Fruit fly (Drosophila melanogaster) whole organism, embryonic: ENCODE data around the gene CG15912.

ENCODE experiments used
- Aef1 ChIP-seq: fragments of 200-800 bp; sonication (Bioruptor generic); IDR thresholded peaks from 3 replicates; pipeline ENCODE4 v1.3.6; 2022; ENCODE audit warnings: missing biosample characterization, missing genetic modification characterization
- B-H2 ChIP-seq: fragments of 200-800 bp; sonication (Bioruptor generic); optimal IDR thresholded peaks from 2 replicates; lab custom pipeline; 2018; ENCODE audit warnings: missing biosample characterization, mild to moderate bottlenecking, missing genetic modification characterization
- BtbVII ChIP-seq: fragments of 200-800 bp; sonication (Bioruptor generic); optimal IDR thresholded peaks from 3 replicates; lab custom pipeline; 2017; ENCODE audit warnings: missing biosample characterization, mild to moderate bottlenecking, missing genetic modification characterization
- CG10543 ChIP-seq: fragments of 200-800 bp; sonication (Bioruptor generic); optimal IDR thresholded peaks from 3 replicates; lab custom pipeline; 2017; ENCODE audit warnings: missing biosample characterization, mild to moderate bottlenecking, missing genetic modification characterization, moderate library complexity
- CG11085 ChIP-seq: fragments of 200-800 bp; sonication (Bioruptor generic); IDR thresholded peaks from 2 replicates; pipeline ENCODE4 v1.3.6; 2022; ENCODE audit warnings: missing biosample characterization, missing genetic modification characterization
- CG11695 ChIP-seq: fragments of 200-800 bp; sonication (Bioruptor generic); IDR thresholded peaks from 3 replicates; pipeline ENCODE4 v1.3.6; 2022; ENCODE audit warnings: missing biosample characterization, missing genetic modification characterization
- CG12071 ChIP-seq: fragments of 200-800 bp; sonication (Bioruptor generic); optimal IDR thresholded peaks from 3 replicates; lab custom pipeline; 2018; ENCODE audit warnings: missing biosample characterization, mild to moderate bottlenecking, missing genetic modification characterization
- CG12942 ChIP-seq: fragments of 200-800 bp; sonication (Bioruptor generic); optimal IDR thresholded peaks from 3 replicates; lab custom pipeline; 2016; ENCODE audit warnings: missing biosample characterization, missing genetic modification characterization
- CG13424 ChIP-seq: fragments of 200-800 bp; sonication (Bioruptor generic); optimal IDR thresholded peaks from 2 replicates; lab custom pipeline; 2019; ENCODE audit warnings: missing biosample characterization, mild to moderate bottlenecking, missing genetic modification characterization, moderate library complexity
- CG13624 ChIP-seq: fragments of 200-800 bp; sonication (Bioruptor generic); optimal IDR thresholded peaks from 2 replicates; lab custom pipeline; 2016; ENCODE audit warnings: missing biosample characterization, missing genetic modification characterization
- CG13894 ChIP-seq: fragments of 200-800 bp; sonication (Bioruptor generic); optimal IDR thresholded peaks from 3 replicates; lab custom pipeline; 2018; ENCODE audit warnings: missing biosample characterization, mild to moderate bottlenecking, missing genetic modification characterization, moderate library complexity
- CG14050 ChIP-seq: fragments of 200-800 bp; sonication (Bioruptor generic); IDR thresholded peaks from 3 replicates; pipeline ENCODE4 v1.3.6; 2022; ENCODE audit warnings: missing biosample characterization, missing genetic modification characterization
- CG14667 ChIP-seq: fragments of 200-800 bp; sonication (Bioruptor generic); IDR thresholded peaks from 2 replicates; pipeline ENCODE4 v1.3.6; 2022; ENCODE audit warnings: missing biosample characterization, missing genetic modification characterization
- CG14965 ChIP-seq: fragments of 200-800 bp; sonication (Bioruptor generic); optimal IDR thresholded peaks from 2 replicates; lab custom pipeline; 2016; ENCODE audit warnings: missing biosample characterization, missing genetic modification characterization, borderline replicate concordance
- CG15514 ChIP-seq: fragments of 200-800 bp; sonication (Bioruptor generic); optimal IDR thresholded peaks from 3 replicates; lab custom pipeline; 2017; ENCODE audit warnings: missing biosample characterization, missing genetic modification characterization, mild to moderate bottlenecking, moderate library complexity, missing genetic modification reagents
- CG16813 ChIP-seq: fragments of 200-800 bp; sonication (Bioruptor generic); IDR thresholded peaks from 3 replicates; pipeline ENCODE4 v1.3.6; 2022; ENCODE audit warnings: missing biosample characterization, missing genetic modification characterization; ENCODE audit not compliant: partially characterized antibody
- CG32532 ChIP-seq: fragments of 200-800 bp; sonication (Bioruptor generic); IDR thresholded peaks from 2 replicates; pipeline ENCODE4 v1.3.6; 2022; ENCODE audit warnings: missing biosample characterization, missing genetic modification characterization
- CG3838 ChIP-seq: fragments of 200-800 bp; sonication (Bioruptor generic); optimal IDR thresholded peaks from 3 replicates; lab custom pipeline; 2016; ENCODE audit warnings: missing biosample characterization, missing genetic modification characterization
- CG42726 ChIP-seq: fragments of 200-800 bp; sonication (Bioruptor generic); IDR thresholded peaks from 2 replicates; pipeline ENCODE4 v1.3.6; 2022; ENCODE audit warnings: missing biosample characterization, missing genetic modification characterization; ENCODE audit not compliant: partially characterized antibody
- CG7372 ChIP-seq: fragments of 200-800 bp; sonication (Bioruptor generic); IDR thresholded peaks from 2 replicates; pipeline ENCODE4 v1.3.6; 2022; ENCODE audit warnings: missing biosample characterization, missing genetic modification characterization
- CG7963 ChIP-seq: fragments of 200-800 bp; sonication (Bioruptor generic); IDR thresholded peaks from 3 replicates; pipeline ENCODE4 v1.3.6; 2022; ENCODE audit warnings: missing biosample characterization, missing genetic modification characterization; ENCODE audit not compliant: partially characterized antibody
- CG9797 ChIP-seq: fragments of 200-800 bp; sonication (Bioruptor generic); optimal IDR thresholded peaks from 3 replicates; lab custom pipeline; 2018; ENCODE audit warnings: missing biosample characterization, mild to moderate bottlenecking, missing genetic modification characterization
- CG9932 ChIP-seq: fragments of 200-800 bp; sonication (Bioruptor generic); IDR thresholded peaks from 2 replicates; pipeline ENCODE4 v1.3.6; 2022; ENCODE audit warnings: missing biosample characterization, missing genetic modification characterization
- CHES-1-like ChIP-seq: fragments of 200-800 bp; sonication (Bioruptor generic); optimal IDR thresholded peaks from 2 replicates; lab custom pipeline; 2016; ENCODE audit warnings: missing biosample characterization, missing genetic modification characterization
- Dbx ChIP-seq: fragments of 200-800 bp; sonication (Bioruptor generic); IDR thresholded peaks from 3 replicates; pipeline ENCODE4 v1.3.6; 2022; ENCODE audit warnings: missing biosample characterization, missing genetic modification characterization
- Dip2 ChIP-seq: fragments of 200-800 bp; sonication (Bioruptor generic); IDR thresholded peaks from 2 replicates; pipeline ENCODE4 v1.3.6; 2022; ENCODE audit warnings: missing biosample characterization, missing genetic modification characterization
- E2f2 ChIP-seq: fragments of 200-800 bp; sonication (Bioruptor generic); IDR thresholded peaks from 2 replicates; pipeline ENCODE4 v1.3.6; 2022; ENCODE audit warnings: missing biosample characterization, missing genetic modification characterization
- ERR ChIP-seq: fragments of 200-800 bp; sonication (Bioruptor generic); optimal IDR thresholded peaks from 2 replicates; lab custom pipeline; 2016; ENCODE audit warnings: missing biosample characterization, missing genetic modification characterization
- Fer2 ChIP-seq: fragments of 200-800 bp; sonication (Bioruptor generic); optimal IDR thresholded peaks from 2 replicates; lab custom pipeline; 2018; ENCODE audit warnings: missing biosample characterization, mild to moderate bottlenecking, missing genetic modification characterization, moderate library complexity
- Hmr ChIP-seq: fragments of 200-800 bp; sonication (Bioruptor generic); optimal IDR thresholded peaks from 3 replicates; lab custom pipeline; 2017; ENCODE audit warnings: mild to moderate bottlenecking, missing biosample characterization, missing genetic modification reagents, missing genetic modification characterization
- Hr3 ChIP-seq: fragments of 200-800 bp; sonication (Bioruptor generic); optimal IDR thresholded peaks from 3 replicates; lab custom pipeline; 2016; ENCODE audit warnings: missing biosample characterization, missing genetic modification characterization
- Lpt ChIP-seq: fragments of >200 bp; optimal IDR thresholded peaks from 2 replicates; lab custom pipeline; 2018; ENCODE audit warnings: missing biosample characterization, missing genetic modification characterization
- NK7.1 ChIP-seq: fragments of 200-800 bp; sonication (Bioruptor generic); optimal IDR thresholded peaks from 3 replicates; lab custom pipeline; 2016; ENCODE audit warnings: missing biosample characterization, missing genetic modification characterization
- Nf-YB ChIP-seq: fragments of 200-800 bp; sonication (Bioruptor generic); optimal IDR thresholded peaks from 3 replicates; lab custom pipeline; 2019; ENCODE audit warnings: missing biosample characterization, mild to moderate bottlenecking, missing genetic modification characterization, moderate library complexity
- Xrp1 ChIP-seq: fragments of 200-800 bp; sonication (Bioruptor generic); IDR thresholded peaks from 2 replicates; pipeline ENCODE4 v1.3.6; 2022; ENCODE audit warnings: missing biosample characterization, missing genetic modification characterization
- aop ChIP-seq: fragments of 200-800 bp; sonication (Bioruptor generic); IDR thresholded peaks from 2 replicates; pipeline ENCODE4 v1.3.6; 2022; ENCODE audit warnings: missing biosample characterization, missing genetic modification characterization
- bowl ChIP-seq: fragments of 200-800 bp; sonication (Bioruptor generic); IDR thresholded peaks from 2 replicates; pipeline ENCODE4 v1.3.6; 2022; ENCODE audit warnings: missing biosample characterization, missing genetic modification characterization
- chm ChIP-seq: fragments of 200-800 bp; sonication (Bioruptor generic); IDR thresholded peaks from 2 replicates; pipeline ENCODE4 v1.3.6; 2022; ENCODE audit warnings: missing biosample characterization, missing genetic modification characterization
- gsb ChIP-seq: fragments of 200-800 bp; sonication (Bioruptor generic); IDR thresholded peaks from 2 replicates; pipeline ENCODE4 v1.3.6; 2022; ENCODE audit warnings: missing biosample characterization, missing genetic modification characterization
- her ChIP-seq: fragments of 200-800 bp; sonication (Bioruptor generic); optimal IDR thresholded peaks from 2 replicates; lab custom pipeline; 2016; ENCODE audit warnings: missing biosample characterization, missing genetic modification characterization
- knrl ChIP-seq: fragments of 200-800 bp; sonication (Bioruptor generic); IDR thresholded peaks from 3 replicates; pipeline ENCODE4 v1.3.6; 2022; ENCODE audit warnings: missing biosample characterization, missing genetic modification characterization; ENCODE audit not compliant: partially characterized antibody
- mirr ChIP-seq: fragments of 200-800 bp; sonication (Bioruptor generic); optimal IDR thresholded peaks from 3 replicates; lab custom pipeline; 2018; ENCODE audit warnings: missing biosample characterization, mild to moderate bottlenecking, missing genetic modification characterization
- odd ChIP-seq: fragments of 200-800 bp; sonication (Bioruptor generic); optimal IDR thresholded peaks from 2 replicates; lab custom pipeline; 2017; ENCODE audit warnings: missing biosample characterization, mild to moderate bottlenecking, missing genetic modification characterization
- pho ChIP-seq: fragments of 200-800 bp; sonication (Bioruptor generic); optimal IDR thresholded peaks from 2 replicates; lab custom pipeline; 2016; ENCODE audit warnings: missing biosample characterization, missing genetic modification characterization
- pzg ChIP-seq: fragments of 200-800 bp; sonication (Bioruptor generic); optimal IDR thresholded peaks from 3 replicates; lab custom pipeline; 2018; ENCODE audit warnings: missing biosample characterization, mild to moderate bottlenecking, missing genetic modification characterization, moderate library complexity
- repo ChIP-seq: fragments of 200-800 bp; sonication (Bioruptor generic); optimal IDR thresholded peaks from 2 replicates; lab custom pipeline; 2016; ENCODE audit warnings: missing biosample characterization, missing genetic modification characterization
- run ChIP-seq: fragments of 200-800 bp; sonication (Bioruptor generic); optimal IDR thresholded peaks from 3 replicates; lab custom pipeline; 2018; ENCODE audit warnings: missing biosample characterization, mild to moderate bottlenecking, missing genetic modification characterization
- tgo ChIP-seq: fragments of 200-800 bp; sonication (Bioruptor generic); IDR thresholded peaks from 3 replicates; pipeline ENCODE4 v1.3.6; 2022; ENCODE audit warnings: missing biosample characterization, missing genetic modification characterization
- tin ChIP-seq: fragments of 200-800 bp; sonication (Bioruptor generic); optimal IDR thresholded peaks from 3 replicates; lab custom pipeline; 2016; ENCODE audit warnings: missing biosample characterization, missing genetic modification characterization
- tio ChIP-seq: fragments of 200-800 bp; sonication (Bioruptor generic); optimal IDR thresholded peaks from 2 replicates; lab custom pipeline; 2017; ENCODE audit warnings: missing biosample characterization, missing genetic modification characterization, inconsistent platforms

Gene CG15912

DNA sequence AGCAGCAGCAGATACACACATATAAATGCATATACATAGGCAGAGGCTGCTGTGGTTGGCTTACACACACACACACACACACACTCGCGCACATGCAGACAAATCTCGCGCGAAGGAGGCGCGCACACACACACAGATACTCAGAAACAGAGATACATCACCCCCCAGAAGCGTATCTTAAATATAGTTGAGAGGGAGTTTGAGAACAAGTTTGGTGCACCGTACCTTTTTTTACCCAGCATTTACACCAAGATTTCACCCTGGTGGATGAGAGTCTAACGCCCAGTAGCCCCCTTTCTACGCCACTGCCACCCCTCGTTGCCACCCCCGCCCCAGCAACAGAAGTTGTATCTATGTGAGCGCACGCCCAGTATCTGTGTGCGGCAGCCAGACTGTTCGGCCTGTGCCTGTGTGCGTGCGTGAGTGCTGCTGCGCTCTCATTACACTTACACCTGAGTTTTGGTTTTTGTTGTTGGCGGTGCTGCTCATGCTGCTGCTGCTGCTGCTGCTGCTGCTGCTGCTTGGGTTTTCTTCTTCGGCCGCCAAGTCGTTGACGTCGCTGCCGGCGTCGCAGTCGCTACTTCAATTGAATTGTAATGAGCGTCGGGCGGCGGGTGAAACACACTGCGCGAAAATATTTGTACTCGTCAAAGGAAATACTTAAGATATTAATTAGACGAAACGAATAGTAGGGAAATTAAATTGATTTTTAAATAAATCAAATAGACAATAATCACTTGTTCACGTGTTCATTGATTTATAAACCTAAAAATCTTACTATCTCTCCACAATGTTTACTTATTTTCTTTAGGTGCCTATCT, 41.3 kb downstream of the CG15912 start (continued):
- TF ChIP-seq E2f2 (GFP tag; lab: Robert Waterston, UW) (peak; percentile 64), chm (GFP tag; lab: Robert Waterston, UW) (peak; percentile 95), run (tag; lab: Kevin White, UChicago) (no peak), CG13424 (tag; lab: Kevin White, UChicago) (peak; percentile 81), Hr3 (GFP tag; lab: Kevin White, UChicago) (peak; percentile 79), CG14050 (GFP tag; lab: Robert Waterston, UW) (peak; percentile 89), CG42726 (GFP tag; lab: Robert Waterston, UW) (no peak), Fer2 (peak; percentile 10), Xrp1 (GFP tag; lab: Robert Waterston, UW) (peak; percentile 92), pho (no peak), CG9797 (GFP tag; lab: Kevin White, UChicago) (peak; percentile 8), her (peak; percentile 48), CG12942 (GFP tag; lab: Kevin White, UChicago) (peak; percentile 83), CG12071 (GFP tag; lab: Kevin White, UChicago) (peak; percentile 69), Lpt (GFP tag; lab: Kevin White, UChicago) (no peak), mirr (GFP tag; lab: Kevin White, UChicago) (peak; percentile 28), CG13624 (no peak), Nf-YB (GFP tag; lab: Kevin White, UChicago) (peak; percentile 96), tio (GFP tag; lab: Kevin White, UChicago) (peak; percentile 52), CG16813 (GFP tag; lab: Robert Waterston, UW) (no peak), Aef1 (peak; percentile 89), ERR (peak; percentile 21), CG14667 (GFP tag; lab: Robert Waterston, UW) (peak; percentile 92), Hmr (GFP tag; lab: Kevin White, UChicago) (peak; percentile 82), CG11085 (GFP tag; lab: Robert Waterston, UW) (peak; percentile 78), CG7963 (no peak), CG15514 (GFP tag; lab: Kevin White, UChicago) (peak; percentile 60), CG13894 (tag; lab: Kevin White, UChicago) (peak; percentile 31), B-H2 (GFP tag; lab: Kevin White, UChicago) (no peak), odd (GFP tag; lab: Kevin White, UChicago) (peak; percentile 33), CG32532 (GFP tag; lab: Robert Waterston, UW) (peak; percentile 92), gsb (GFP tag; lab: Robert Waterston, UW) (peak; percentile 45; the same call in 1 of the 2 replicates), CG9932 (GFP tag; lab: Robert Waterston, UW) (peak; percentile 81), CG11695 (peak; percentile 85), repo (GFP tag; lab: Kevin White, UChicago) (no peak), aop (GFP tag; lab: Robert Waterston, UW) (peak; percentile 81), tin (GFP tag; lab: Kevin White, UChicago) (peak; percentile 79), CG14965 (GFP tag; lab: Kevin White, UChicago) (no peak), CHES-1-like (GFP tag; lab: Kevin White, UChicago) (peak; percentile 36), Dbx (GFP tag; lab: Robert Waterston, UW) (peak; percentile 82), pzg (GFP tag; lab: Kevin White, UChicago) (peak; percentile 5), CG10543 (no peak), CG7372 (peak; percentile 84), tgo (GFP tag; lab: Robert Waterston, UW) (peak; percentile 91), bowl (GFP tag; lab: Robert Waterston, UW) (peak; percentile 79), Dip2 (GFP tag; lab: Robert Waterston, UW) (no peak), NK7.1 (GFP tag; lab: Kevin White, UChicago) (no peak), BtbVII (GFP tag; lab: Kevin White, UChicago) (peak; percentile 4), CG3838 (GFP tag; lab: Kevin White, UChicago) (no peak), knrl (GFP tag; lab: Robert Waterston, UW) (no peak)
